Fruit fly (Drosophila melanogaster) Kc167 (cell line): Measurements from ENCODE around the gene PK2-R2.

ENCODE experiments used
- Myc ChIP-seq: fragments of >200 bp; optimal IDR thresholded peaks from 2 replicates; lab custom pipeline; 2017; ENCODE audit warnings: missing external identifiers
- Sin3A ChIP-seq: fragments of >200 bp; optimal IDR thresholded peaks from 2 replicates; lab custom pipeline; 2018; ENCODE audit warnings: missing external identifiers
- h ChIP-seq: fragments of >200 bp; optimal IDR thresholded peaks from 3 replicates; lab custom pipeline; 2018; ENCODE audit warnings: missing external identifiers
- insv ChIP-seq: fragments of >200 bp; optimal IDR thresholded peaks from 3 replicates; lab custom pipeline; 2018; ENCODE audit warnings: missing external identifiers
- psq ChIP-seq: fragments of >200 bp; optimal IDR thresholded peaks from 2 replicates; lab custom pipeline; 2017; ENCODE audit warnings: missing external identifiers
- ttk ChIP-seq: sonication (Bioruptor generic); optimal IDR thresholded peaks from 2 replicates; lab custom pipeline; 2017; ENCODE audit warnings: missing external identifiers

Gene PK2-R2

dm6 chr3R:13334007-13334406, at the start of gene PK2-R2:
Gene PK2-R2, minus strand, starts transcription at chr3R:13334166.
- TF ChIP-seq psq (no peak), ttk (lab: Kevin White, UChicago) (no peak), h (lab: Kevin White, UChicago) (no peak), Myc (lab: Kevin White, UChicago) (no peak), insv (lab: Kevin White, UChicago) (no peak), Sin3A (lab: Kevin White, UChicago) (no peak)

- TF ChIP-seq Sin3A (lab: Kevin White, UChicago), result no peak
- TF ChIP-seq h (lab: Kevin White, UChicago), result no peak
- TF ChIP-seq ttk (lab: Kevin White, UChicago), result no peak
- TF ChIP-seq psq, result no peak
- no peak for TF ChIP-seq Myc (lab: Kevin White, UChicago)
- no peak for TF ChIP-seq insv (lab: Kevin White, UChicago)
Measured at dm6 chr3R:13382656-13383142, 48.7 kb upstream of the PK2-R2 start.

dm6 chr3R:13381744-13382435, 47.9 kb upstream of the PK2-R2 start, which contains the start of the genes mRpS21 and Droj2:
Gene mRpS21, minus strand, starts transcription at chr3R:13381809.
Gene Droj2, plus strand, starts transcription at chr3R:13382106.
- TF ChIP-seq insv (lab: Kevin White, UChicago) (no peak), h (lab: Kevin White, UChicago) (no peak), Myc (lab: Kevin White, UChicago) (no peak), psq (no peak), ttk (lab: Kevin White, UChicago) (no peak), Sin3A (lab: Kevin White, UChicago) (no peak)

dm6 chr3R:13379675-13380074, 45.7 kb upstream of the PK2-R2 start, which contains the start of the genes CG9813 and CG8870:
Gene CG9813, minus strand, starts transcription at chr3R:13379775.
Gene CG8870, plus strand, starts transcription at chr3R:13379842.
- TF ChIP-seq Myc (lab: Kevin White, UChicago) (no peak), h (lab: Kevin White, UChicago) (no peak), psq (no peak), insv (lab: Kevin White, UChicago) (no peak), Sin3A (lab: Kevin White, UChicago) (no peak), ttk (lab: Kevin White, UChicago) (no peak)

- TF ChIP-seq h (lab: Kevin White, UChicago) (no peak), insv (lab: Kevin White, UChicago) (no peak), psq (no peak), ttk (lab: Kevin White, UChicago) (no peak), Sin3A (lab: Kevin White, UChicago) (no peak), Myc (lab: Kevin White, UChicago) (no peak)
Measured at dm6 chr3R:13374913-13375312, 40.9 kb upstream of the PK2-R2 start.

- TF ChIP-seq Myc (lab: Kevin White, UChicago) (no peak), psq (no peak), Sin3A (lab: Kevin White, UChicago) (no peak), h (lab: Kevin White, UChicago) (no peak), insv (lab: Kevin White, UChicago) (no peak), ttk (lab: Kevin White, UChicago) (no peak)
Measured at dm6 chr3R:13371840-13372680, 38.1 kb upstream of the PK2-R2 start, which contains the start of the genes Lip3 and CG34309. Gene Lip3, minus strand, starts transcription at chr3R:13371904. Gene CG34309, plus strand, starts transcription at chr3R:13372630.

- no peak for TF ChIP-seq h (lab: Kevin White, UChicago)
- TF ChIP-seq ttk (lab: Kevin White, UChicago), result no peak
- no peak for TF ChIP-seq psq
- TF ChIP-seq Myc (lab: Kevin White, UChicago), result no peak
- TF ChIP-seq Sin3A (lab: Kevin White, UChicago), result no peak
Measured at dm6 chr3R:13369348-13369747, 35.4 kb upstream of the PK2-R2 start, which contains the start of gene CheA87a. Gene CheA87a, plus strand, starts transcription at chr3R:13369648.

dm6 chr3R:13366561-13367518, 32.9 kb upstream of the PK2-R2 start, which contains the start of gene Elp6:
Gene Elp6, minus strand, starts transcription at chr3R:13366910.
- TF ChIP-seq psq (no peak), insv (lab: Kevin White, UChicago) (no peak), Sin3A (lab: Kevin White, UChicago) (no peak), ttk (lab: Kevin White, UChicago) (no peak), h (lab: Kevin White, UChicago) (no peak), Myc (lab: Kevin White, UChicago) (no peak)

- TF ChIP-seq insv (lab: Kevin White, UChicago) (no peak), Myc (lab: Kevin White, UChicago) (no peak), ttk (lab: Kevin White, UChicago) (no peak), h (lab: Kevin White, UChicago) (no peak)
Measured at dm6 chr3R:13365665-13366414, 31.9 kb upstream of the PK2-R2 start.
